Fruit fly (Drosophila melanogaster) whole organism: Measurements from ENCODE around the gene CG31183.
"Not testable (repeated sequence)": the region's sequence is repeated elsewhere in the genome, so short reads cannot be mapped to it uniquely, and the experiment has no call there.

ENCODE experiments used
- EcR ChIP-seq, 2 experiments: fragments of >200 bp; optimal IDR thresholded peaks; 2 replicates each; lab custom pipeline; 2017; ENCODE audit warnings: missing biosample characterization in 2 of 2, missing genetic modification characterization in 2 of 2, missing genetic modification reagents in 2 of 2
- pan ChIP-seq: fragments of >200 bp; optimal IDR thresholded peaks from 2 replicates; lab custom pipeline; 2017
- psq ChIP-seq: fragments of >200 bp; optimal IDR thresholded peaks from 2 replicates; lab custom pipeline; 2017

DNA sequence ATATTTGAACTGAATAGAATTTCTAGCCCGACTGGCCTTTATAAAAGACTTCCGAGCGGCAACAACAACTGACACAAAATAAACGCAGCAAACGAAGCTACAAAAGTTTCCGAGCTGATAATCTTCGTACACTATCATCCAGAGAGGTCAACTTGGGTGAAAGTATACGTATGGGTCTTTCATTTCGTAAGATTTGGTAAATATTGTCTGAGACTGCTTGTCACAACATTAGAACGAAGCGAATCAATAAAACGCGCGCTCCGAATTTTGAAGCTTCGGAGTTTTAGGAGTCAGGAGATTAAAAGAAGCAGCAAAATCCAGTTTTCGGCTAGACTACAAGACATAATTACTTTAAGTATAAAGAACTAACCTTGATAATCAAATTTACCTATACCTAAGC lies 28.8 kb upstream of the CG31183 start, which contains the start of gene glob1:
- not testable (repeated sequence) for TF ChIP-seq EcR (GFP tag; optimal IDR thresholded peaks at IDR 0.05; lab: Kevin White, UChicago); psq; pan (lab: Kevin White, UChicago)
